Worm (Caenorhabditis elegans): ENCODE results near the gene srx-129.

ce11 chrV:13799190-13799589, 34.9 kb upstream of the srx-129 start:
- TF ChIP-seq F26F4.8 (GFP tag; conservative IDR thresholded peaks at IDR 0.05) (no peak), daf-16 (GFP tag; optimal IDR thresholded peaks at IDR 0.05) (no peak), daf-16 (tag; optimal IDR thresholded peaks at IDR 0.05) (no peak), cey-2 (tag; optimal IDR thresholded peaks at IDR 0.05; ENCODE audit: borderline replicate concordance, insufficient read depth) (no peak), nhr-237 (tag; optimal IDR thresholded peaks at IDR 0.05) (no peak), tra-1 (GFP tag; IDR thresholded peaks at IDR 0.05) (no peak), lin-13 (GFP tag; optimal IDR thresholded peaks at IDR 0.05) (no peak), T20F7.1 (GFP tag; optimal IDR thresholded peaks at IDR 0.05) (no peak), unc-62 (GFP tag; optimal IDR thresholded peaks at IDR 0.05 in 1 of 2) (peak in 1 of 2 experiments; percentile 92), unc-62 (tag; optimal IDR thresholded peaks at IDR 0.05) (no peak), egl-27 (tag; optimal IDR thresholded peaks at IDR 0.05) (no peak), daf-12 (tag; optimal IDR thresholded peaks at IDR 0.05) (no peak), pha-4 (GFP tag; IDR thresholded peaks at IDR 0.05) (no peak), pha-4 (tag; optimal IDR thresholded peaks at IDR 0.05) (no peak), dmd-6 (GFP tag; IDR thresholded peaks at IDR 0.05) (no peak), nhr-48 (tag; optimal IDR thresholded peaks at IDR 0.05) (no peak)
